Fruit fly (Drosophila melanogaster): ENCODE results near the gene Rnb.

DNA sequence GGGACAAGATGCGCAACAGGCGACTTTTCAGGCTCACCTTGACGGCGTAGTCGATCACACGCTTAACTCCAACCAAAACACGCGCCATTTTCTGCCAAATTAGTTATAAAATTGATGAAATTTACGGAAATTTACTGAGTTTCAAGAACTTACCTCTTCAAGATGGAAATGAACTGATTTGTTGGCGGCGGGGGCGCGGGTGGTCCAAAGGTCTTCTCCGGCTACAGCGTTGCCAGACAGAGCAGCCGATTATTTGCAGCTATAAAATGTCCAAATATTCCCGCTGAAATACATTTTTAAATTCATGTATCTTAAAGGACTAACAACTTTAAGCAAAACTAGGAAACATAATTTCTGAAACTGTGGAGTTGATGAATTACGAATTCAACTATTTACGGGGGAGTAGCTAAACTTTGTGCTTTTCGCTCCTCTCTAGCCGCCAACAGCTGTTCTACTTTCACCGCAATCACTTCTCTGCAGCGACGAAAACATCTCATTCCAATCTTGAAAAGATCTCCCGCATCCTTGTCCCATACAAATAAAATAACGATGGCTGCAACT lies 3.7 kb upstream of the Rnb start, which contains the start of the genes Etfb and CG7789:
- TF ChIP-seq CG8478 (optimal IDR thresholded peaks at IDR 0.05) (no peak), CTCF (optimal IDR thresholded peaks at IDR 0.05) (no peak)

Measured in S2 (cell line).